Fruit fly (Drosophila melanogaster) whole organism, embryonic: ENCODE results near the gene CG9395.

Experiments used
- Bteb2 ChIP-seq: fragments of 200-800 bp; sonication (Bioruptor generic); optimal IDR thresholded peaks from 2 replicates; lab custom pipeline; 2016; ENCODE audit warnings: missing biosample characterization, missing genetic modification characterization
- CG10543 ChIP-seq: fragments of 200-800 bp; sonication (Bioruptor generic); optimal IDR thresholded peaks from 3 replicates; lab custom pipeline; 2017; ENCODE audit warnings: missing biosample characterization, mild to moderate bottlenecking, missing genetic modification characterization, moderate library complexity
- CG12769 ChIP-seq: fragments of 200-800 bp; sonication (Bioruptor generic); optimal IDR thresholded peaks from 2 replicates; lab custom pipeline; 2019; ENCODE audit warnings: missing biosample characterization, mild to moderate bottlenecking, missing genetic modification characterization, moderate library complexity
- CG13287 ChIP-seq: fragments of 200-800 bp; sonication (Bioruptor generic); IDR thresholded peaks from 2 replicates; pipeline ENCODE4 v1.3.6; 2022; ENCODE audit warnings: missing biosample characterization, missing genetic modification characterization; ENCODE audit not compliant: partially characterized antibody
- CG13624 ChIP-seq: fragments of 200-800 bp; sonication (Bioruptor generic); optimal IDR thresholded peaks from 2 replicates; lab custom pipeline; 2016; ENCODE audit warnings: missing biosample characterization, missing genetic modification characterization
- CG14860 ChIP-seq: fragments of 200-800 bp; sonication (Bioruptor generic); IDR thresholded peaks from 3 replicates; pipeline ENCODE4 v1.3.6; 2022; ENCODE audit warnings: missing biosample characterization, missing genetic modification characterization; ENCODE audit not compliant: partially characterized antibody
- CG15514 ChIP-seq: fragments of 200-800 bp; sonication (Bioruptor generic); optimal IDR thresholded peaks from 3 replicates; lab custom pipeline; 2017; ENCODE audit warnings: missing biosample characterization, missing genetic modification characterization, mild to moderate bottlenecking, moderate library complexity, missing genetic modification reagents
- CG16779 ChIP-seq: fragments of 200-800 bp; sonication (Bioruptor generic); IDR thresholded peaks from 2 replicates; pipeline ENCODE4 v1.3.6; 2022; ENCODE audit warnings: missing biosample characterization, missing genetic modification characterization
- CG16813 ChIP-seq: fragments of 200-800 bp; sonication (Bioruptor generic); IDR thresholded peaks from 3 replicates; pipeline ENCODE4 v1.3.6; 2022; ENCODE audit warnings: missing biosample characterization, missing genetic modification characterization; ENCODE audit not compliant: partially characterized antibody
- CG16815 ChIP-seq: fragments of 200-800 bp; sonication (Bioruptor generic); optimal IDR thresholded peaks from 3 replicates; lab custom pipeline; 2017; ENCODE audit warnings: missing biosample characterization, mild to moderate bottlenecking, missing genetic modification characterization
- CG17186 ChIP-seq: fragments of 200-800 bp; sonication (Bioruptor generic); optimal IDR thresholded peaks from 3 replicates; lab custom pipeline; 2017; ENCODE audit warnings: missing biosample characterization, missing genetic modification reagents, missing genetic modification characterization
- CG1832 ChIP-seq: fragments of 200-800 bp; sonication (Bioruptor generic); optimal IDR thresholded peaks from 2 replicates; lab custom pipeline; 2017; ENCODE audit warnings: missing biosample characterization, mild to moderate bottlenecking, missing genetic modification characterization, inconsistent platforms
- CG18764 ChIP-seq: fragments of 200-800 bp; sonication (Bioruptor generic); optimal IDR thresholded peaks from 3 replicates; lab custom pipeline; 2016; ENCODE audit warnings: missing biosample characterization, missing genetic modification characterization
- CG30431 ChIP-seq: fragments of 200-800 bp; sonication (Bioruptor generic); optimal IDR thresholded peaks from 2 replicates; lab custom pipeline; 2017; ENCODE audit warnings: missing biosample characterization, missing genetic modification characterization
- CG32532 ChIP-seq: fragments of 200-800 bp; sonication (Bioruptor generic); IDR thresholded peaks from 2 replicates; pipeline ENCODE4 v1.3.6; 2022; ENCODE audit warnings: missing biosample characterization, missing genetic modification characterization
- CG3726 ChIP-seq: fragments of 200-800 bp; sonication (Bioruptor generic); IDR thresholded peaks from 3 replicates; pipeline ENCODE4, ENCODE4 v1.3.6; 2022; ENCODE audit warnings: missing biosample characterization, missing genetic modification characterization
- CG3847 ChIP-seq: fragments of 200-800 bp; sonication (Bioruptor generic); IDR thresholded peaks from 2 replicates; pipeline ENCODE4 v1.3.6; 2022; ENCODE audit warnings: missing biosample characterization, missing genetic modification characterization
- CG4854 ChIP-seq: fragments of 200-800 bp; sonication (Bioruptor generic); optimal IDR thresholded peaks from 2 replicates; lab custom pipeline; 2016; ENCODE audit warnings: missing biosample characterization, missing genetic modification characterization, inconsistent platforms
- CG6791 ChIP-seq: fragments of 200-800 bp; sonication (Bioruptor generic); IDR thresholded peaks from 3 replicates; pipeline ENCODE4 v1.3.6; 2022; ENCODE audit warnings: missing biosample characterization, missing genetic modification characterization; ENCODE audit not compliant: partially characterized antibody
- CG7271 ChIP-seq: fragments of 200-800 bp; sonication (Bioruptor generic); optimal IDR thresholded peaks from 2 replicates; lab custom pipeline; 2018; ENCODE audit warnings: missing biosample characterization, mild to moderate bottlenecking, missing genetic modification characterization, moderate library complexity
- CG8478 ChIP-seq: fragments of >200 bp; optimal IDR thresholded peaks from 2 replicates; lab custom pipeline; 2018
- CG8924 ChIP-seq: fragments of 200-800 bp; optimal IDR thresholded peaks from 3 replicates; lab custom pipeline; 2019; ENCODE audit warnings: missing biosample characterization, mild to moderate bottlenecking, missing genetic modification characterization, moderate library complexity
- Chrac-16 ChIP-seq: fragments of 200-800 bp; sonication (Bioruptor generic); optimal IDR thresholded peaks from 3 replicates; lab custom pipeline; 2016; ENCODE audit warnings: missing biosample characterization, missing genetic modification characterization
- CoRest ChIP-seq: fragments of 200-800 bp; sonication (Bioruptor generic); optimal IDR thresholded peaks from 3 replicates; lab custom pipeline; 2018; ENCODE audit warnings: missing biosample characterization, mild to moderate bottlenecking, missing genetic modification characterization, moderate library complexity
- Gug ChIP-seq: fragments of 200-800 bp; sonication (Bioruptor generic); IDR thresholded peaks from 4 replicates; pipeline ENCODE4 v1.3.6; 2022; ENCODE audit warnings: missing biosample characterization, missing genetic modification characterization
- Hr51 ChIP-seq, 2 experiments: fragments of 200-800 bp; sonication (Bioruptor generic); optimal IDR thresholded peaks; 2 replicates in 1 of 2; 3 replicates in 1 of 2; lab custom pipeline; 2016 to 2018; ENCODE audit warnings: missing biosample characterization in 2 of 2, missing genetic modification characterization in 2 of 2, mild to moderate bottlenecking in 1 of 2, moderate library complexity in 1 of 2
- Hr78 ChIP-seq, 2 experiments: fragments of 200-800 bp in 1 of 2; fragments of >200 bp in 1 of 2; sonication (Bioruptor generic) in 1 of 2; optimal IDR thresholded peaks; 2 replicates each; lab custom pipeline; 2017 to 2019; ENCODE audit warnings: missing biosample characterization in 2 of 2, missing genetic modification characterization in 2 of 2, mild to moderate bottlenecking in 1 of 2, moderate library complexity in 1 of 2
- Kr ChIP-seq: fragments of 200-800 bp; sonication (Bioruptor generic); optimal IDR thresholded peaks from 2 replicates; lab custom pipeline; 2017; ENCODE audit warnings: missing biosample characterization, mild to moderate bottlenecking, missing genetic modification characterization
- MTF-1 ChIP-seq: fragments of 200-800 bp; sonication (Bioruptor generic); optimal IDR thresholded peaks from 2 replicates; lab custom pipeline; 2018; ENCODE audit warnings: missing biosample characterization, mild to moderate bottlenecking, missing genetic modification characterization, borderline replicate concordance
- Opbp ChIP-seq: fragments of 200-800 bp; sonication (Bioruptor generic); IDR thresholded peaks from 3 replicates; pipeline ENCODE4 v1.3.6; 2022; ENCODE audit warnings: missing biosample characterization, missing genetic modification characterization; ENCODE audit not compliant: partially characterized antibody
- Optix ChIP-seq: fragments of 200-800 bp; sonication (Bioruptor generic); IDR thresholded peaks from 3 replicates; pipeline ENCODE4 v1.3.6; 2022; ENCODE audit warnings: missing biosample characterization, missing genetic modification characterization
- Ptx1 ChIP-seq: fragments of 200-800 bp; sonication (Bioruptor generic); IDR thresholded peaks from 2 replicates; pipeline ENCODE4 v1.3.6; 2022; ENCODE audit warnings: missing biosample characterization, missing genetic modification characterization
- al ChIP-seq: fragments of 200-800 bp; sonication (Bioruptor generic); IDR thresholded peaks from 2 replicates; pipeline ENCODE4 v1.3.6; 2022; ENCODE audit warnings: missing biosample characterization, missing genetic modification characterization
- ci ChIP-seq: fragments of 200-800 bp; sonication (Bioruptor generic); IDR thresholded peaks from 3 replicates; pipeline ENCODE4 v1.3.6; 2022; ENCODE audit warnings: missing biosample characterization, missing genetic modification characterization
- corto ChIP-seq: fragments of 200-800 bp; sonication (Bioruptor generic); optimal IDR thresholded peaks from 2 replicates; lab custom pipeline; 2016; ENCODE audit warnings: missing biosample characterization, mild to moderate bottlenecking, missing genetic modification characterization, moderate library complexity
- crp ChIP-seq, 2 experiments: fragments of 200-800 bp; sonication (Bioruptor generic); optimal IDR thresholded peaks; 2 replicates in 1 of 2; 3 replicates in 1 of 2; lab custom pipeline; 2017; ENCODE audit warnings: missing biosample characterization in 2 of 2, missing genetic modification characterization in 2 of 2, mild to moderate bottlenecking in 1 of 2, moderate library complexity in 1 of 2
- eyg ChIP-seq: fragments of 200-800 bp; sonication (Bioruptor generic); optimal IDR thresholded peaks from 3 replicates; lab custom pipeline; 2016; ENCODE audit warnings: missing biosample characterization, missing genetic modification characterization
- ken ChIP-seq: fragments of 200-800 bp; sonication (Bioruptor generic); IDR thresholded peaks from 3 replicates; pipeline ENCODE4 v1.3.6; 2022; ENCODE audit warnings: missing biosample characterization, missing genetic modification characterization
- kni ChIP-seq: fragments of 200-800 bp; sonication (Bioruptor generic); optimal IDR thresholded peaks from 3 replicates; lab custom pipeline; 2017; ENCODE audit warnings: mild to moderate bottlenecking, missing biosample characterization, missing genetic modification reagents, missing genetic modification characterization
- knrl ChIP-seq: fragments of 200-800 bp; sonication (Bioruptor generic); IDR thresholded peaks from 3 replicates; pipeline ENCODE4 v1.3.6; 2022; ENCODE audit warnings: missing biosample characterization, missing genetic modification characterization; ENCODE audit not compliant: partially characterized antibody
- nerfin-2 ChIP-seq: fragments of 200-800 bp; sonication (Bioruptor generic); IDR thresholded peaks from 2 replicates; pipeline ENCODE4 v1.3.6; 2022; ENCODE audit warnings: missing biosample characterization, missing genetic modification characterization; ENCODE audit not compliant: partially characterized antibody
- nom ChIP-seq: fragments of 200-800 bp; sonication (Bioruptor generic); optimal IDR thresholded peaks from 2 replicates; lab custom pipeline; 2017; ENCODE audit warnings: missing biosample characterization, missing genetic modification characterization, mild to moderate bottlenecking, moderate library complexity, missing genetic modification reagents
- peb ChIP-seq: fragments of 200-800 bp; sonication (Bioruptor generic); IDR thresholded peaks from 2 replicates; pipeline ENCODE4 v1.3.6; 2022; ENCODE audit warnings: missing biosample characterization, missing genetic modification characterization
- rib ChIP-seq: fragments of 200-800 bp; sonication (Bioruptor generic); IDR thresholded peaks from 2 replicates; pipeline ENCODE4 v1.3.6; 2022; ENCODE audit warnings: missing biosample characterization, missing genetic modification characterization
- seq ChIP-seq: fragments of 200-800 bp; sonication (Bioruptor generic); IDR thresholded peaks from 2 replicates; pipeline ENCODE4 v1.3.6; 2022; ENCODE audit warnings: missing biosample characterization, missing genetic modification characterization
- sug ChIP-seq: fragments of 200-800 bp; optimal IDR thresholded peaks from 2 replicates; lab custom pipeline; 2019; ENCODE audit warnings: missing biosample characterization, mild to moderate bottlenecking, missing genetic modification characterization, moderate library complexity
- trh ChIP-seq: fragments of 200-800 bp; sonication (Bioruptor generic); optimal IDR thresholded peaks from 2 replicates; lab custom pipeline; 2016; ENCODE audit warnings: missing biosample characterization, missing genetic modification characterization
- unc-4 ChIP-seq: fragments of 200-800 bp; sonication (Bioruptor generic); IDR thresholded peaks from 2 replicates; pipeline ENCODE4 v1.3.6; 2022; ENCODE audit warnings: missing biosample characterization, missing genetic modification characterization; ENCODE audit not compliant: partially characterized antibody
- z ChIP-seq: fragments of 200-800 bp; sonication (Bioruptor generic); IDR thresholded peaks from 3 replicates; pipeline ENCODE4 v1.3.6; 2022; ENCODE audit warnings: missing biosample characterization, missing genetic modification characterization

The CG9395 gene

dm6 chr2L:13368940-13369339 is 14.1 kb upstream of the CG9395 start, which contains the start of gene CG31855 (continued):
- TF ChIP-seq CG32532 (GFP tag; lab: Robert Waterston, UW) = peak; percentile 90
- TF ChIP-seq Optix (GFP tag; lab: Robert Waterston, UW) = 0 out of 3 replicates have a peak, but pooled peaks have one; percentile 25
- TF ChIP-seq CG14860 (GFP tag; lab: Robert Waterston, UW) = no peak
- peak; percentile 73 for TF ChIP-seq nom (GFP tag; lab: Kevin White, UChicago)
- TF ChIP-seq CG7271 (tag; lab: Kevin White, UChicago) = peak; percentile 33
- peak; percentile 77 for TF ChIP-seq Gug (GFP tag; lab: Robert Waterston, UW)
- peak; percentile 80 for TF ChIP-seq Bteb2
- peak; percentile 84 for TF ChIP-seq ci (GFP tag; lab: Robert Waterston, UW)
- TF ChIP-seq nerfin-2 (GFP tag; lab: Robert Waterston, UW) = no peak
- peak; percentile 50; the same call in 1 of the 2 replicates for TF ChIP-seq CG13287 (GFP tag; lab: Robert Waterston, UW)
- TF ChIP-seq sug = peak; percentile 81
- peak; percentile 63 for TF ChIP-seq CG16815 (GFP tag; lab: Kevin White, UChicago)
- TF ChIP-seq CG15514 (GFP tag; lab: Kevin White, UChicago) = peak; percentile 82
- TF ChIP-seq CG8478 (lab: Kevin White, UChicago) = no peak
- peak; percentile 91 for TF ChIP-seq CG3847
- TF ChIP-seq Opbp (GFP tag; lab: Robert Waterston, UW) = no peak
- TF ChIP-seq Ptx1 = peak; percentile 85
- TF ChIP-seq CG16813 (GFP tag; lab: Robert Waterston, UW) = no peak
- TF ChIP-seq MTF-1 = peak; percentile 69
- TF ChIP-seq Chrac-16 (GFP tag; lab: Kevin White, UChicago) = peak; percentile 85
- no peak for TF ChIP-seq Kr (GFP tag; lab: Kevin White, UChicago)
- 0 out of 3 replicates have a peak, but pooled peaks have one; percentile 16 for TF ChIP-seq CG6791 (GFP tag; lab: Robert Waterston, UW)
- peak; percentile 82 for TF ChIP-seq CG8924 (tag; lab: Kevin White, UChicago)
- peak; percentile 87 for TF ChIP-seq CG4854 (GFP tag; lab: Kevin White, UChicago)
- no peak for TF ChIP-seq CG12769 (tag; lab: Kevin White, UChicago)
- peak; percentile 47; the same call in 1 of the 2 replicates for TF ChIP-seq peb (GFP tag; lab: Robert Waterston, UW)
- peak; percentile 80 for TF ChIP-seq CG18764 (GFP tag; lab: Kevin White, UChicago)
- TF ChIP-seq CG10543 (GFP tag; lab: Kevin White, UChicago) = peak; percentile 86
- TF ChIP-seq CG3726 (GFP tag; lab: Robert Waterston, UW) = peak; percentile 52; the same call in 1 of the 3 replicates
- TF ChIP-seq eyg (GFP tag; lab: Kevin White, UChicago) = peak; percentile 41
- peak; percentile 78 for TF ChIP-seq CoRest
- peak; percentile 40 for TF ChIP-seq corto (GFP tag; lab: Kevin White, UChicago)
- peak; percentile 50; the same call in 1 of the 2 replicates for TF ChIP-seq seq (GFP tag; lab: Robert Waterston, UW)
- peak; percentile 89 for TF ChIP-seq ken
- peak in 1 of 2 experiments; percentile 42 for TF ChIP-seq crp (GFP tag; optimal IDR thresholded peaks at IDR 0.05; lab: Kevin White, UChicago)
- peak; percentile 39 for TF ChIP-seq trh (GFP tag; lab: Kevin White, UChicago)
- TF ChIP-seq CG1832 (GFP tag; lab: Kevin White, UChicago) = no peak
- TF ChIP-seq Hr78 (GFP tag; optimal IDR thresholded peaks at IDR 0.05; lab: Kevin White, UChicago) = no peak
- no peak for TF ChIP-seq z (GFP tag; lab: Robert Waterston, UW)
- peak; percentile 80 for TF ChIP-seq rib (GFP tag; lab: Robert Waterston, UW)
- peak; percentile 28 for TF ChIP-seq CG30431 (GFP tag; lab: Kevin White, UChicago)
- peak; percentile 81 to 82 for TF ChIP-seq Hr51 (GFP tag; optimal IDR thresholded peaks at IDR 0.05; lab: Kevin White, UChicago)
- peak; percentile 86 for TF ChIP-seq CG16779
- 0 out of 3 replicates have a peak, but pooled peaks have one; percentile 25 for TF ChIP-seq knrl (GFP tag; lab: Robert Waterston, UW)
- peak; percentile 13 for TF ChIP-seq CG17186 (GFP tag; lab: Kevin White, UChicago)
- TF ChIP-seq kni (GFP tag; lab: Kevin White, UChicago) = no peak
- TF ChIP-seq CG13624 = peak; percentile 79
- peak; percentile 61 for TF ChIP-seq al (GFP tag; lab: Robert Waterston, UW)
- no peak for TF ChIP-seq unc-4 (GFP tag; lab: Robert Waterston, UW)
